Worm (Caenorhabditis elegans): ENCODE measurements around the gene dhs-15.

The dhs-15 gene

ce11 chrV:2780786-2781185 lies 11.1 kb upstream of the dhs-15 start, which contains the start of gene R05D8.11:
Gene R05D8.11 (minus strand): TSS chrV:2780886.
- TF ChIP-seq lsy-2 (tag; optimal IDR thresholded peaks at IDR 0.05) (no peak), ces-1 (GFP tag; optimal IDR thresholded peaks at IDR 0.05) (no peak), sptf-1 (tag; optimal IDR thresholded peaks at IDR 0.05) (no peak), snpc-4 (tag; optimal IDR thresholded peaks at IDR 0.05) (no peak), lin-13 (tag; optimal IDR thresholded peaks at IDR 0.05) (no peak), ceh-43 (GFP tag; optimal IDR thresholded peaks at IDR 0.05) (no peak), zip-8 (tag; optimal IDR thresholded peaks at IDR 0.05) (no peak), nhr-237 (tag; optimal IDR thresholded peaks at IDR 0.05) (no peak), pha-4 (tag; optimal IDR thresholded peaks at IDR 0.05) (no peak), unc-62 (GFP tag; optimal IDR thresholded peaks at IDR 0.05) (no peak), nhr-28 (tag; optimal IDR thresholded peaks at IDR 0.05) (no peak), ceh-83 (GFP tag; optimal IDR thresholded peaks at IDR 0.05) (no peak), elt-1 (tag; optimal IDR thresholded peaks at IDR 0.05; ENCODE audit: borderline replicate concordance, insufficient read depth) (no peak), bed-3 (GFP tag; optimal IDR thresholded peaks at IDR 0.05) (no peak)

- TF ChIP-seq mls-2 (tag; optimal IDR thresholded peaks at IDR 0.05) (no peak), M03D4.4 (tag; optimal IDR thresholded peaks at IDR 0.05) (no peak), hlh-1 (tag; optimal IDR thresholded peaks at IDR 0.05) (no peak), nhr-76 (tag; optimal IDR thresholded peaks at IDR 0.05) (no peak)
These were observed 4.4 kb upstream of the dhs-15 start, which contains the start of gene srj-18 for ce11 chrV:2774042-2774441. Gene srj-18 (plus strand): TSS chrV:2774342.

ce11 chrV:2771560-2771959 lies 1.9 kb upstream of the dhs-15 start, which contains the start of gene srh-56:
Gene srh-56 (plus strand): TSS chrV:2771860.
- TF ChIP-seq lin-32 (GFP tag; optimal IDR thresholded peaks at IDR 0.05), result no peak
- TF ChIP-seq snpc-4 (tag; optimal IDR thresholded peaks at IDR 0.05), result no peak

ce11 chrV:2767465-2767864 lies 2.2 kb downstream of the dhs-15 start, which contains the start of gene R05D8.9:
Gene R05D8.9 (minus strand): TSS chrV:2767565.
- no peak for TF ChIP-seq zip-8 (tag; optimal IDR thresholded peaks at IDR 0.05)

ce11 chrV:2765052-2765451 lies 4.6 kb downstream of the dhs-15 start, which contains the start of gene dhs-14:
Gene dhs-14 (minus strand): TSS chrV:2765200.
- TF ChIP-seq sptf-1 (tag; optimal IDR thresholded peaks at IDR 0.05) (no peak), M03D4.4 (tag; optimal IDR thresholded peaks at IDR 0.05) (no peak), lsy-2 (tag; optimal IDR thresholded peaks at IDR 0.05) (no peak), nhr-28 (tag; optimal IDR thresholded peaks at IDR 0.05) (no peak), blmp-1 (tag; optimal IDR thresholded peaks at IDR 0.05) (no peak), mab-5 (tag; optimal IDR thresholded peaks at IDR 0.05) (no peak), unc-120 (tag; optimal IDR thresholded peaks at IDR 0.05; ENCODE audit: poor library complexity, severe bottlenecking) (no peak)

DNA sequence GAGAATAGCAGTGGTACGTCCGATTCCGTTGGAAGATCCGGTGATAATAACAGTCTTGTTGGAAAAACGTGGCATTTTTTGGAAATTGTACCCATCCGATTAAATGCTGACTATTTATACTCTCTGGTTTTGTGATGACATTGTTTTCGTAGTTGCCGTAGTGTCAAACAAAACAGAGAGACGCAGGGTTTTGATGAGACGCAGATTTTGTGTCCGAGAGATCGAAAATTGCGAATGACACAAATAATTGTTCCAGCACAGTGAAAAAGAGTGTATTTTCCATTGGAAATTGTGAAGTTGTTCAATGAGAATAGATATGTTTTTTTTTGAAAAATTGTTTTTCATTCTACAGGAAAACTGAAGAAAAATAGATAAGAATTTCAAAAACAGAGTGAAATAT lies 6.5 kb downstream of the dhs-15 start, which contains the start of gene R05D8.7:
Gene R05D8.7, minus strand, starts transcription at position 104 of the 400 bp plus-strand sequence.
- no peak for TF ChIP-seq M03D4.4 (tag; optimal IDR thresholded peaks at IDR 0.05)
- no peak for TF ChIP-seq unc-39 (tag; optimal IDR thresholded peaks at IDR 0.05)
- no peak for TF ChIP-seq mab-5 (tag; optimal IDR thresholded peaks at IDR 0.05)
- no peak for TF ChIP-seq hlh-1 (tag; optimal IDR thresholded peaks at IDR 0.05)
- TF ChIP-seq unc-62 (GFP tag; optimal IDR thresholded peaks at IDR 0.05), result no peak
- no peak for TF ChIP-seq sptf-1 (tag; optimal IDR thresholded peaks at IDR 0.05)
- TF ChIP-seq mls-2 (tag; optimal IDR thresholded peaks at IDR 0.05), result no peak
- no peak for TF ChIP-seq ceh-39 (tag; optimal IDR thresholded peaks at IDR 0.05)
- no peak for TF ChIP-seq sem-2 (GFP tag; optimal IDR thresholded peaks at IDR 0.05)
- no peak for TF ChIP-seq snpc-4 (tag; optimal IDR thresholded peaks at IDR 0.05)
- TF ChIP-seq nhr-2 (tag; optimal IDR thresholded peaks at IDR 0.05), result no peak
- no peak for TF ChIP-seq lsy-2 (tag; optimal IDR thresholded peaks at IDR 0.05)
- no peak for TF ChIP-seq zip-8 (tag; optimal IDR thresholded peaks at IDR 0.05)

DNA sequence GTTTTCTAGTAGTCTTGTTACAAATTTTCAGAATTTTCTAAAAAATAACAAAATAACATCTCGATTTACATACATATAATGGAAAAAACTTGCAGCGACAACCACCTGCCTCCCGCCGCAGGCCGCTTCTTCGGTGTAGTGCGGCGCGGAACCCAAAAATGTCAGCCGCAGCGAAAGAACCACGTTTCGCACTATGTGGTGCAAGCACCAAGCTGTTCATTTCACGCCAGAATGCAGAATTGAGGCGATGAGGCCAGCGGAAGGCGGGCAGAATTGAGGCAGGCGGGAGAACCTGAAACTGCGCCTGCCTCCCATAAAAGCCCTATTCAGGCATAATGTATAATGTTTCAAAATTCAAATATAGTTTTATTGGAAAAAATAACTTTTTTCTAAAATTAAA lies 8.2 kb downstream of the dhs-15 start:
- TF ChIP-seq ceh-39 (tag; optimal IDR thresholded peaks at IDR 0.05), result no peak
- TF ChIP-seq hlh-1 (tag; optimal IDR thresholded peaks at IDR 0.05), result no peak
- no peak for TF ChIP-seq bed-3 (GFP tag; optimal IDR thresholded peaks at IDR 0.05)
- TF ChIP-seq ham-2 (GFP tag; optimal IDR thresholded peaks at IDR 0.05), result no peak
- TF ChIP-seq mab-5 (tag; optimal IDR thresholded peaks at IDR 0.05), result no peak
- TF ChIP-seq blmp-1 (tag; optimal IDR thresholded peaks at IDR 0.05), result no peak
- TF ChIP-seq flh-1 (GFP tag; optimal IDR thresholded peaks at IDR 0.05), result no peak
- no peak for TF ChIP-seq nhr-28 (tag; optimal IDR thresholded peaks at IDR 0.05)
- TF ChIP-seq nhr-2 (tag; optimal IDR thresholded peaks at IDR 0.05), result no peak
- TF ChIP-seq nhr-237 (tag; optimal IDR thresholded peaks at IDR 0.05), result no peak
- TF ChIP-seq mep-1 (tag; optimal IDR thresholded peaks at IDR 0.05), result no peak
- no peak for TF ChIP-seq pha-4 (tag; optimal IDR thresholded peaks at IDR 0.05)
- TF ChIP-seq ces-1 (GFP tag; optimal IDR thresholded peaks at IDR 0.05), result no peak
- TF ChIP-seq drap-1 (GFP tag; optimal IDR thresholded peaks at IDR 0.05), result no peak
- TF ChIP-seq unc-62 (GFP tag; optimal IDR thresholded peaks at IDR 0.05), result no peak
- TF ChIP-seq sem-2 (GFP tag; optimal IDR thresholded peaks at IDR 0.05), result no peak
- no peak for TF ChIP-seq snpc-4 (tag; optimal IDR thresholded peaks at IDR 0.05)
- no peak for TF ChIP-seq nhr-76 (tag; optimal IDR thresholded peaks at IDR 0.05)
- TF ChIP-seq cnd-1 (tag; optimal IDR thresholded peaks at IDR 0.05), result no peak

All from whole organism, mixed stage, embryonic.